Worm (Caenorhabditis elegans) whole organism, young adult: Measurements from ENCODE around the gene col-183.

ENCODE experiments used
- B0035.1 ChIP-seq: sonication (generic microtip); optimal IDR thresholded peaks from 2 replicates; lab custom pipeline; 2016; ENCODE audit warnings: missing genetic modification characterization, mild to moderate bottlenecking, missing compliant biosample characterization, missing genotype, missing genetic modification reagents
- B0336.3 ChIP-seq: fragments of 200-800 bp; sonication (Bioruptor generic); IDR thresholded peaks from 2 replicates; pipeline ENCODE4 v1.3.6; 2022; ENCODE audit warnings: missing genetic modification characterization, missing compliant biosample characterization
- C06A6.2 ChIP-seq: fragments of 200-800 bp; sonication (Bioruptor generic); conservative IDR thresholded peaks from 2 replicates; pipeline ENCODE4 v1.3.6; 2022; ENCODE audit warnings: missing genetic modification characterization, missing compliant biosample characterization
- F10E7.11 ChIP-seq: sonication (generic microtip); optimal IDR thresholded peaks from 2 replicates; lab custom pipeline; 2017; ENCODE audit warnings: mild to moderate bottlenecking, missing genetic modification characterization, moderate library complexity, missing compliant biosample characterization
- F33H1.4 ChIP-seq: fragments of 200-800 bp; sonication (Bioruptor generic); IDR thresholded peaks from 2 replicates; pipeline ENCODE4 v1.3.6; 2022; ENCODE audit warnings: missing genetic modification reagents, missing genetic modification characterization, missing compliant biosample characterization
- F52B5.7 ChIP-seq: sonication (generic microtip); optimal IDR thresholded peaks from 2 replicates; lab custom pipeline; 2016; ENCODE audit warnings: mild to moderate bottlenecking, missing genetic modification characterization, missing compliant biosample characterization
- F57A8.1 ChIP-seq: fragments of 200-800 bp; sonication (Bioruptor generic); optimal IDR thresholded peaks from 2 replicates; lab custom pipeline; 2018; ENCODE audit warnings: mild to moderate bottlenecking, missing genetic modification characterization, moderate library complexity, missing compliant biosample characterization
- F57C9.4 ChIP-seq: sonication (generic microtip); optimal IDR thresholded peaks from 2 replicates; lab custom pipeline; 2017; ENCODE audit warnings: mild to moderate bottlenecking, missing genetic modification characterization, missing compliant biosample characterization
- K12H6.12 ChIP-seq: fragments of 200-800 bp; sonication (Bioruptor generic); optimal IDR thresholded peaks from 2 replicates; lab custom pipeline; 2018; ENCODE audit warnings: mild to moderate bottlenecking, missing genetic modification characterization, missing compliant biosample characterization
- T26A5.8 ChIP-seq: sonication (generic microtip); optimal IDR thresholded peaks from 2 replicates; lab custom pipeline; 2016; ENCODE audit warnings: missing genetic modification characterization, missing compliant biosample characterization
- Y53G8AR.9 ChIP-seq: fragments of 200-800 bp; sonication (Bioruptor generic); conservative IDR thresholded peaks from 2 replicates; pipeline ENCODE4 v1.3.6; 2022; ENCODE audit warnings: missing genetic modification reagents, missing genetic modification characterization, missing compliant biosample characterization
- ama-1 ChIP-seq, 3 experiments: fragments of 150-350 bp in 1 of 3; sonication (generic microtip) in 2 of 3; optimal IDR thresholded peaks; 2 replicates each; lab custom pipeline; 2014 to 2018; ENCODE audit warnings: missing biosample characterization in 2 of 3, missing genetic modification characterization in 2 of 3, missing genetic modification reagents in 2 of 3
- aptf-2 ChIP-seq: fragments of 200-800 bp; sonication (Bioruptor generic); conservative IDR thresholded peaks from 2 replicates; pipeline ENCODE4 v1.3.6; 2022; ENCODE audit warnings: missing genetic modification reagents, missing genetic modification characterization, missing compliant biosample characterization
- attf-5 ChIP-seq: fragments of 200-800 bp; sonication (Bioruptor generic); optimal IDR thresholded peaks from 2 replicates; lab custom pipeline; 2018; ENCODE audit warnings: mild to moderate bottlenecking, missing genetic modification characterization, missing compliant biosample characterization
- attf-6 ChIP-seq: fragments of 200-800 bp; sonication (Bioruptor generic); IDR thresholded peaks from 2 replicates; pipeline ENCODE4 v1.3.6; 2022; ENCODE audit warnings: missing genetic modification reagents, missing genetic modification characterization, missing compliant biosample characterization
- ccch-3 ChIP-seq: fragments of 200-800 bp; sonication (Bioruptor generic); optimal IDR thresholded peaks from 2 replicates; lab custom pipeline; 2018; ENCODE audit warnings: mild to moderate bottlenecking, missing genetic modification characterization, missing compliant biosample characterization
- cebp-1 ChIP-seq, 2 experiments: fragments of 200-800 bp in 1 of 2; sonication (Bioruptor generic) in 1 of 2; sonication (generic microtip) in 1 of 2; IDR thresholded peaks in 1 of 2; optimal IDR thresholded peaks in 1 of 2; 2 replicates each; pipeline versions ENCODE4 v1.3.6 to Lab custom; 2017 to 2022; ENCODE audit warnings: missing compliant biosample characterization in 2 of 2, missing genetic modification characterization in 2 of 2, mild to moderate bottlenecking in 1 of 2, missing genetic modification reagents in 1 of 2, moderate library complexity in 1 of 2
- cebp-2 ChIP-seq: fragments of 200-800 bp; sonication (Bioruptor generic); IDR thresholded peaks from 2 replicates; pipeline ENCODE4 v1.3.6; 2022; ENCODE audit warnings: missing genetic modification characterization, missing compliant biosample characterization
- ceh-79 ChIP-seq: sonication (generic microtip); optimal IDR thresholded peaks from 2 replicates; lab custom pipeline; 2017; ENCODE audit warnings: mild to moderate bottlenecking, missing genetic modification characterization, missing compliant biosample characterization
- ceh-91 ChIP-seq: fragments of 200-800 bp; sonication (Bioruptor generic); IDR thresholded peaks from 2 replicates; pipeline ENCODE4 v1.3.6; 2022; ENCODE audit warnings: missing genetic modification reagents, missing genetic modification characterization, missing compliant biosample characterization
- chd-7 ChIP-seq: sonication (generic microtip); optimal IDR thresholded peaks from 2 replicates; lab custom pipeline; 2016; ENCODE audit warnings: mild to moderate bottlenecking, missing genetic modification characterization, moderate library complexity, missing compliant biosample characterization
- die-1 ChIP-seq: sonication (generic microtip); optimal IDR thresholded peaks from 2 replicates; lab custom pipeline; 2016; ENCODE audit warnings: missing genotype, mild to moderate bottlenecking, missing genetic modification characterization, missing compliant biosample characterization
- dox-1 ChIP-seq: fragments of 200-800 bp; sonication (Bioruptor generic); IDR thresholded peaks from 2 replicates; pipeline ENCODE4 v1.3.6; 2022; ENCODE audit warnings: missing genetic modification reagents, missing genetic modification characterization, missing compliant biosample characterization
- dpff-1 ChIP-seq: sonication (generic microtip); optimal IDR thresholded peaks from 2 replicates; lab custom pipeline; 2017; ENCODE audit warnings: mild to moderate bottlenecking, missing genetic modification characterization, missing compliant biosample characterization
- dpl-1 ChIP-seq: fragments of 150-350 bp; optimal IDR thresholded peaks from 2 replicates; lab custom pipeline; 2014; ENCODE audit warnings: missing biosample characterization, missing genetic modification reagents, missing genetic modification characterization
- efl-1 ChIP-seq: fragments of 150-350 bp; optimal IDR thresholded peaks from 2 replicates; lab custom pipeline; 2014; ENCODE audit warnings: missing biosample characterization, missing genetic modification reagents, missing genetic modification characterization
- egl-44 ChIP-seq: fragments of 200-800 bp; sonication (Bioruptor generic); IDR thresholded peaks from 2 replicates; pipeline ENCODE4 v1.3.6; 2022; ENCODE audit warnings: missing genetic modification reagents, missing genetic modification characterization, missing compliant biosample characterization
- egrh-3 ChIP-seq: fragments of 200-800 bp; sonication (Bioruptor generic); IDR thresholded peaks from 2 replicates; pipeline ENCODE4 v1.3.6; 2022; ENCODE audit warnings: missing genetic modification reagents, missing genetic modification characterization, missing compliant biosample characterization
- hmg-1.2 ChIP-seq: fragments of 200-800 bp; sonication (Bioruptor generic); IDR thresholded peaks from 2 replicates; pipeline ENCODE4 v1.3.6; 2022; ENCODE audit warnings: missing genetic modification reagents, missing genetic modification characterization, missing compliant biosample characterization
- hsf-1 ChIP-seq: fragments of 200-800 bp; sonication (Bioruptor generic); IDR thresholded peaks from 2 replicates; pipeline ENCODE4 v1.3.6; 2022; ENCODE audit warnings: missing genetic modification reagents, missing genetic modification characterization, missing compliant biosample characterization
- lag-1 ChIP-seq: fragments of 200-800 bp; sonication (Bioruptor generic); IDR thresholded peaks from 2 replicates; pipeline ENCODE4 v1.3.6; 2022; ENCODE audit warnings: missing genetic modification reagents, missing genetic modification characterization, missing compliant biosample characterization
- let-526 ChIP-seq: fragments of 200-800 bp; sonication (Bioruptor generic); IDR thresholded peaks from 2 replicates; pipeline ENCODE4 v1.3.6; 2022; ENCODE audit warnings: missing genetic modification reagents, missing genetic modification characterization, missing compliant biosample characterization
- lin-26 ChIP-seq: fragments of 200-800 bp; sonication (Bioruptor generic); IDR thresholded peaks from 2 replicates; pipeline ENCODE4 v1.3.6; 2022; ENCODE audit warnings: missing genetic modification reagents, missing genetic modification characterization, missing compliant biosample characterization
- lin-54 ChIP-seq: fragments of 200-800 bp; sonication (Bioruptor generic); optimal IDR thresholded peaks from 2 replicates; lab custom pipeline; 2018; ENCODE audit warnings: mild to moderate bottlenecking, missing genetic modification characterization, missing compliant biosample characterization
- lir-1 ChIP-seq: fragments of 200-800 bp; sonication (Bioruptor generic); conservative IDR thresholded peaks from 2 replicates; pipeline ENCODE4 v1.3.6; 2022; ENCODE audit warnings: missing genetic modification reagents, missing genetic modification characterization, missing compliant biosample characterization
- lsl-1 ChIP-seq: fragments of 200-800 bp; sonication (Bioruptor generic); optimal IDR thresholded peaks from 2 replicates; lab custom pipeline; 2018; ENCODE audit warnings: mild to moderate bottlenecking, missing genetic modification characterization, moderate library complexity, missing compliant biosample characterization
- lsy-27 ChIP-seq: sonication (generic microtip); optimal IDR thresholded peaks from 2 replicates; lab custom pipeline; 2017; ENCODE audit warnings: missing genetic modification characterization, mild to moderate bottlenecking, missing compliant biosample characterization, antibody characterized with exemption, missing genotype, borderline replicate concordance; ENCODE audit not compliant: insufficient read depth
- madf-6 ChIP-seq: fragments of 200-800 bp; sonication (Bioruptor generic); IDR thresholded peaks from 2 replicates; pipeline ENCODE4 v1.3.6; 2022; ENCODE audit warnings: missing genetic modification reagents, missing genetic modification characterization, missing compliant biosample characterization
- mcd-1 ChIP-seq: fragments of 200-800 bp; sonication (Bioruptor generic); IDR thresholded peaks from 2 replicates; pipeline ENCODE4 v1.3.6; 2022; ENCODE audit warnings: missing genetic modification reagents, missing genetic modification characterization, missing compliant biosample characterization
- mes-4 ChIP-seq: sonication (generic microtip); optimal IDR thresholded peaks from 2 replicates; lab custom pipeline; 2016; ENCODE audit warnings: missing genotype, missing genetic modification characterization, missing compliant biosample characterization
- pha-4 ChIP-seq: fragments of 150-350 bp; sonication (generic microtip); optimal IDR thresholded peaks from 2 replicates; lab custom pipeline; 2014; ENCODE audit warnings: missing biosample characterization, missing genetic modification reagents, missing genetic modification characterization
- sea-2 ChIP-seq: fragments of 200-800 bp; sonication (Bioruptor generic); IDR thresholded peaks from 2 replicates; pipeline ENCODE4 v1.3.6; 2022; ENCODE audit warnings: missing genetic modification characterization, missing compliant biosample characterization
- snpc-1.3 ChIP-seq: sonication (generic microtip); optimal IDR thresholded peaks from 2 replicates; lab custom pipeline; 2017; ENCODE audit warnings: missing genetic modification characterization, mild to moderate bottlenecking, missing compliant biosample characterization, antibody characterized with exemption, moderate library complexity, missing genotype, missing genetic modification reagents; ENCODE audit not compliant: insufficient read depth
- snpc-3.4 ChIP-seq: sonication (generic microtip); optimal IDR thresholded peaks from 2 replicates; lab custom pipeline; 2017; ENCODE audit warnings: missing genetic modification characterization, mild to moderate bottlenecking, missing compliant biosample characterization, antibody characterized with exemption, moderate library complexity, missing genotype, missing genetic modification reagents
- tlf-1 ChIP-seq: fragments of 200-800 bp; sonication (Bioruptor generic); optimal IDR thresholded peaks from 2 replicates; lab custom pipeline; 2018; ENCODE audit warnings: mild to moderate bottlenecking, missing genetic modification characterization, missing compliant biosample characterization
- zfh-2 ChIP-seq: fragments of 200-800 bp; sonication (Bioruptor generic); conservative IDR thresholded peaks from 2 replicates; pipeline ENCODE4 v1.3.6; 2022; ENCODE audit warnings: missing genetic modification reagents, missing genetic modification characterization, missing compliant biosample characterization
- ztf-26 ChIP-seq: sonication (generic microtip); optimal IDR thresholded peaks from 2 replicates; lab custom pipeline; 2017; ENCODE audit warnings: missing genetic modification characterization, missing compliant biosample characterization
- ztf-3 ChIP-seq: fragments of 200-800 bp; sonication (Bioruptor generic); optimal IDR thresholded peaks from 2 replicates; lab custom pipeline; 2018; ENCODE audit warnings: mild to moderate bottlenecking, missing genetic modification characterization, missing compliant biosample characterization

Gene col-183

ce11 chrX:13511796-13512195, 44.2 kb upstream of the col-183 start (continued):
- peak; percentile 59 for TF ChIP-seq mcd-1
- TF ChIP-seq dpff-1 (tag; lab: Kevin White, UChicago) = no peak
- TF ChIP-seq F57A8.1 (GFP tag; lab: Kevin White, UChicago) = peak; percentile 2
- TF ChIP-seq hsf-1 = no peak
- no peak for TF ChIP-seq dpl-1 (GFP tag; lab: Kevin White, UChicago)
- TF ChIP-seq ama-1 (optimal IDR thresholded peaks at IDR 0.05; lab: Kevin White, UChicago) = no peak
- peak; percentile 53 to 59 for TF ChIP-seq ama-1 (GFP tag; optimal IDR thresholded peaks at IDR 0.05; lab: Kevin White, UChicago)
- peak; percentile 73 for TF ChIP-seq snpc-3.4 (tag; lab: Kevin White, UChicago)
- peak; percentile 71 for TF ChIP-seq hmg-1.2 (GFP tag; lab: Robert Waterston, UW)
- TF ChIP-seq sea-2 (GFP tag; lab: Robert Waterston, UW) = no peak
- peak; percentile 16; the same call in 1 of the 2 replicates for TF ChIP-seq B0336.3 (GFP tag; lab: Robert Waterston, UW)
- no peak for TF ChIP-seq aptf-2 (GFP tag; lab: Robert Waterston, UW)
- no peak for TF ChIP-seq pha-4 (tag; lab: Kevin White, UChicago)
- peak; percentile 35 for TF ChIP-seq lin-54 (GFP tag; lab: Kevin White, UChicago)
- peak; percentile 53 for TF ChIP-seq attf-5 (GFP tag; lab: Kevin White, UChicago)
- TF ChIP-seq F10E7.11 (tag; lab: Kevin White, UChicago) = peak; percentile 35
- TF ChIP-seq F57C9.4 = no peak
- TF ChIP-seq lag-1 = no peak
- TF ChIP-seq Y53G8AR.9 = peak; percentile 62
- no peak for TF ChIP-seq ceh-91 (GFP tag; lab: Robert Waterston, UW)
- no peak for TF ChIP-seq ccch-3 (GFP tag; lab: Kevin White, UChicago)
- TF ChIP-seq zfh-2 = no peak
- TF ChIP-seq snpc-1.3 = peak; percentile 62
- TF ChIP-seq F52B5.7 (tag; lab: Kevin White, UChicago) = peak; percentile 9
- no peak for TF ChIP-seq tlf-1
- TF ChIP-seq efl-1 (GFP tag; lab: Kevin White, UChicago) = no peak
- no peak for TF ChIP-seq lsl-1 (GFP tag; lab: Kevin White, UChicago)
- TF ChIP-seq cebp-2 = peak; percentile 93
- no peak for TF ChIP-seq C06A6.2 (GFP tag; lab: Robert Waterston, UW)
- peak; percentile 27 for TF ChIP-seq K12H6.12 (tag; lab: Kevin White, UChicago)
- TF ChIP-seq egl-44 = peak; percentile 78; the same call in 1 of the 2 replicates
- TF ChIP-seq let-526 = no peak
- TF ChIP-seq cebp-1 (GFP tag; IDR thresholded peaks at IDR 0.05; lab: Robert Waterston, UW) = no peak
- no peak for TF ChIP-seq cebp-1 (tag; optimal IDR thresholded peaks at IDR 0.05; lab: Kevin White, UChicago)
- no peak for TF ChIP-seq attf-6
- TF ChIP-seq F33H1.4 (GFP tag; lab: Robert Waterston, UW) = no peak
- peak; percentile 86 for TF ChIP-seq dox-1 (GFP tag; lab: Robert Waterston, UW)
- no peak for TF ChIP-seq madf-6
- TF ChIP-seq die-1 (tag; lab: Kevin White, UChicago) = peak; percentile 89
- no peak for TF ChIP-seq ztf-3 (GFP tag; lab: Kevin White, UChicago)
- peak; percentile 65 for TF ChIP-seq chd-7
- TF ChIP-seq egrh-3 (GFP tag; lab: Robert Waterston, UW) = no peak
- TF ChIP-seq B0035.1 (tag; lab: Kevin White, UChicago) = no peak
- TF ChIP-seq ceh-79 (tag; lab: Kevin White, UChicago) = peak; percentile 6
- TF ChIP-seq lir-1 (GFP tag; lab: Robert Waterston, UW) = no peak
- peak; percentile 90 for TF ChIP-seq lin-26 (GFP tag; lab: Robert Waterston, UW)
- TF ChIP-seq T26A5.8 (tag; lab: Kevin White, UChicago) = no peak
- TF ChIP-seq lsy-27 = no peak
- no peak for TF ChIP-seq mes-4
- peak; percentile 62 for TF ChIP-seq ztf-26
